Worm (Caenorhabditis elegans) whole organism, early embryonic: ENCODE results near the gene Y73F8A.12.
A peak's percentile ranks its signal among the peaks of the same experiment; 100 is the strongest.

Source experiments
- B0310.2 ChIP-seq: sonication (generic microtip); optimal IDR thresholded peaks from 2 replicates; lab custom pipeline; 2016; ENCODE audit warnings: mild to moderate bottlenecking, missing genetic modification characterization, missing compliant biosample characterization
- F13C5.2 ChIP-seq: sonication (generic microtip); optimal IDR thresholded peaks from 2 replicates; lab custom pipeline; 2017; ENCODE audit warnings: mild to moderate bottlenecking, missing genetic modification characterization, inconsistent platforms, missing compliant biosample characterization
- aly-1 ChIP-seq: sonication (generic microtip); optimal IDR thresholded peaks from 2 replicates; lab custom pipeline; 2016; ENCODE audit warnings: missing genetic modification characterization, missing compliant biosample characterization
- ama-1 ChIP-seq: fragments of 150-350 bp; optimal IDR thresholded peaks from 2 replicates; lab custom pipeline; 2014
- ceh-13 ChIP-seq: fragments of 200-800 bp; sonication (Bioruptor generic); optimal IDR thresholded peaks from 2 replicates; lab custom pipeline; 2018; ENCODE audit warnings: mild to moderate bottlenecking, missing genetic modification characterization, missing compliant biosample characterization
- ceh-36 ChIP-seq: sonication (generic microtip); optimal IDR thresholded peaks from 2 replicates; lab custom pipeline; 2016; ENCODE audit warnings: missing genetic modification characterization, inconsistent platforms, missing compliant biosample characterization
- ets-7 ChIP-seq: sonication (generic microtip); optimal IDR thresholded peaks from 2 replicates; lab custom pipeline; 2016; ENCODE audit warnings: missing genotype, missing genetic modification characterization, missing compliant biosample characterization
- flt-1 ChIP-seq: fragments of 200-800 bp; sonication (Bioruptor generic); IDR thresholded peaks from 2 replicates; pipeline ENCODE4 v1.3.6; 2022; ENCODE audit warnings: missing genetic modification characterization, missing compliant biosample characterization
- hmbx-1 ChIP-seq: sonication (generic microtip); optimal IDR thresholded peaks from 2 replicates; lab custom pipeline; 2016; ENCODE audit warnings: mild to moderate bottlenecking, missing genetic modification characterization, missing compliant biosample characterization
- hmg-4 ChIP-seq: fragments of 200-800 bp; sonication (Bioruptor generic); optimal IDR thresholded peaks from 2 replicates; lab custom pipeline; 2018; ENCODE audit warnings: mild to moderate bottlenecking, missing genetic modification characterization, missing compliant biosample characterization
- hnd-1 ChIP-seq: sonication (generic microtip); optimal IDR thresholded peaks from 2 replicates; lab custom pipeline; 2016; ENCODE audit warnings: missing genetic modification characterization, missing compliant biosample characterization
- pes-1 ChIP-seq: fragments of 200-800 bp; sonication (Bioruptor generic); IDR thresholded peaks from 2 replicates; pipeline ENCODE4 v1.3.6; 2022; ENCODE audit warnings: missing genetic modification reagents, missing genetic modification characterization, missing compliant biosample characterization
- scrt-1 ChIP-seq: fragments of 200-800 bp; sonication (Bioruptor generic); IDR thresholded peaks from 2 replicates; pipeline ENCODE4 v1.3.6; 2022; ENCODE audit warnings: missing genetic modification characterization, missing compliant biosample characterization
- sea-1 ChIP-seq: fragments of 200-800 bp; sonication (Bioruptor generic); conservative IDR thresholded peaks from 2 replicates; pipeline ENCODE4 v1.3.6; 2022; ENCODE audit warnings: missing genetic modification characterization, missing compliant biosample characterization
- tbx-11 ChIP-seq: fragments of 200-800 bp; sonication (Bioruptor generic); IDR thresholded peaks from 2 replicates; pipeline ENCODE4 v1.3.6; 2022; ENCODE audit warnings: missing genetic modification characterization, missing compliant biosample characterization
- tbx-37 ChIP-seq: fragments of 200-800 bp; sonication (Bioruptor generic); conservative IDR thresholded peaks from 2 replicates; pipeline ENCODE4 v1.3.6; 2022; ENCODE audit warnings: missing genetic modification reagents, missing genetic modification characterization, missing compliant biosample characterization
- tra-4 ChIP-seq: sonication (generic microtip); optimal IDR thresholded peaks from 2 replicates; lab custom pipeline; 2017; ENCODE audit warnings: missing genetic modification characterization, missing compliant biosample characterization

Y73F8A.12 gene

ce11 chrIV:15312008-15312407 is 518 bp upstream of the Y73F8A.12 start, which contains the start of gene Y73F8A.13:
TSS of gene Y73F8A.13 (plus strand) at chrIV:15312247.
- TF ChIP-seq sea-1 (GFP tag; lab: Robert Waterston, UW) (no peak), hmbx-1 (no peak), pes-1 (GFP tag; lab: Robert Waterston, UW) (no peak), tra-4 (tag; lab: Kevin White, UChicago) (no peak), hnd-1 (no peak), ets-7 (tag; lab: Kevin White, UChicago) (no peak), ceh-13 (no peak), scrt-1 (GFP tag; lab: Robert Waterston, UW) (no peak), B0310.2 (no peak), hmg-4 (no peak), aly-1 (tag; lab: Kevin White, UChicago) (no peak), tbx-11 (no peak), ama-1 (lab: Kevin White, UChicago) (no peak), tbx-37 (GFP tag; lab: Robert Waterston, UW) (no peak), ceh-36 (tag; lab: Kevin White, UChicago) (no peak)

ce11 chrIV:15302151-15302550 is 9.3 kb downstream of the Y73F8A.12 start, which contains the start of gene best-21:
TSS of gene best-21 (plus strand) at chrIV:15302451.
- TF ChIP-seq B0310.2 (no peak), aly-1 (tag; lab: Kevin White, UChicago) (no peak), hmbx-1 (no peak), ceh-13 (no peak), pes-1 (GFP tag; lab: Robert Waterston, UW) (no peak), hnd-1 (no peak), sea-1 (GFP tag; lab: Robert Waterston, UW) (no peak), F13C5.2 (tag; lab: Kevin White, UChicago) (no peak), tbx-37 (GFP tag; lab: Robert Waterston, UW) (no peak), tra-4 (tag; lab: Kevin White, UChicago) (no peak), ets-7 (tag; lab: Kevin White, UChicago) (no peak), ama-1 (lab: Kevin White, UChicago) (no peak), ceh-36 (tag; lab: Kevin White, UChicago) (no peak), flt-1 (GFP tag; lab: Robert Waterston, UW) (no peak), tbx-11 (no peak), hmg-4 (no peak), scrt-1 (GFP tag; lab: Robert Waterston, UW) (no peak)

ce11 chrIV:15300041-15300440 is 11.4 kb downstream of the Y73F8A.12 start:
- TF ChIP-seq ets-7 (tag; lab: Kevin White, UChicago) (no peak), tra-4 (tag; lab: Kevin White, UChicago) (no peak), hmg-4 (no peak), flt-1 (GFP tag; lab: Robert Waterston, UW) (no peak), hmbx-1 (no peak), tbx-37 (GFP tag; lab: Robert Waterston, UW) (no peak), tbx-11 (no peak), ceh-36 (tag; lab: Kevin White, UChicago) (no peak), scrt-1 (GFP tag; lab: Robert Waterston, UW) (no peak), ceh-13 (no peak), ama-1 (lab: Kevin White, UChicago) (no peak), hnd-1 (no peak), F13C5.2 (tag; lab: Kevin White, UChicago) (no peak), B0310.2 (no peak)

- TF ChIP-seq flt-1 (GFP tag; lab: Robert Waterston, UW) (no peak), ceh-13 (no peak), sea-1 (GFP tag; lab: Robert Waterston, UW) (no peak), ama-1 (lab: Kevin White, UChicago) (no peak), pes-1 (GFP tag; lab: Robert Waterston, UW) (no peak), ets-7 (tag; lab: Kevin White, UChicago) (no peak), ceh-36 (tag; lab: Kevin White, UChicago) (no peak), tra-4 (tag; lab: Kevin White, UChicago) (no peak), F13C5.2 (tag; lab: Kevin White, UChicago) (no peak), hmbx-1 (no peak), B0310.2 (no peak), hnd-1 (no peak), aly-1 (tag; lab: Kevin White, UChicago) (no peak), tbx-11 (no peak), tbx-37 (GFP tag; lab: Robert Waterston, UW) (no peak), scrt-1 (GFP tag; lab: Robert Waterston, UW) (no peak), hmg-4 (no peak)
Observed at ce11 chrIV:15294040-15294439, 17.4 kb downstream of the Y73F8A.12 start, which contains the start of gene Y73F8A.10. TSS of gene Y73F8A.10 (plus strand) at chrIV:15294340.

- no peak for TF ChIP-seq flt-1 (GFP tag; lab: Robert Waterston, UW)
- TF ChIP-seq ets-7 (tag; lab: Kevin White, UChicago), result no peak
- no peak for TF ChIP-seq scrt-1 (GFP tag; lab: Robert Waterston, UW)
- no peak for TF ChIP-seq B0310.2
- TF ChIP-seq F13C5.2 (tag; lab: Kevin White, UChicago), result no peak
- TF ChIP-seq hnd-1, result no peak
Observed at ce11 chrIV:15291607-15292006, 19.9 kb downstream of the Y73F8A.12 start, which contains the start of gene pqn-91. TSS of gene pqn-91 (plus strand) at chrIV:15291907.

ce11 chrIV:15291162-15291561 is 20.3 kb downstream of the Y73F8A.12 start, which contains the start of gene pqn-90:
TSS of gene pqn-90 (minus strand) at chrIV:15291262.
- TF ChIP-seq ceh-13 (no peak), ceh-36 (tag; lab: Kevin White, UChicago) (no peak)

- TF ChIP-seq ceh-13 (peak; percentile 39), hmg-4 (no peak), hnd-1 (peak; percentile 54), scrt-1 (GFP tag; lab: Robert Waterston, UW) (peak; percentile 84), flt-1 (GFP tag; lab: Robert Waterston, UW) (peak; percentile 85), tra-4 (tag; lab: Kevin White, UChicago) (no peak), sea-1 (GFP tag; lab: Robert Waterston, UW) (peak; percentile 78), pes-1 (GFP tag; lab: Robert Waterston, UW) (peak; percentile 87), tbx-37 (GFP tag; lab: Robert Waterston, UW) (peak; percentile 84), tbx-11 (peak; percentile 84)
Observed at ce11 chrIV:15289508-15289907, 22.0 kb downstream of the Y73F8A.12 start.
